5 fruit fly cellular contexts compared by ENCODE assay signal in the genomic region with DNA sequence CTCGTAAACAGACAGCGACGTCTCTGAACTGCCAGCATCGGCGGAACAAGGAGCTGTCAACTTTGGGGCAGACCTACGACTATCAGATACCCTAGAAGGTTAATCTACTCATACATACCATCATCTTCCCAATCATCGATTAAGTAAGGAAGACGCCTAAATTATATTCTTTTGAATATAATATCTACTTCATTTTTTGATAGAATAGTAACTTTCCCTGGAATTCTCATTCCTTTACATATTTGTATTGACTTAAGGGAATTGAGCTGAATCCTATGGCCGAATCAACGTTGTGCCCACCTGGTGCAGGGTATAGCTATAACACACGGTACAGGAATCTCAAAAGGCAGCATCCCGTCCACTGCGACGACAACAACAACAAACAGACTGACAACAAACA.
A peak's percentile ranks its signal among the peaks of the same experiment; 100 is the strongest.
TF ChIP-seq lines count a peak whose summit lies in the region.

No protein-coding gene starts in this region.

- TF ChIP-seq CTCF in whole organism, embryonic (GFP tag; optimal IDR thresholded peaks at IDR 0.05; lab: Kevin White, UChicago), result no peak

TF ChIP-seq in whole organism, 6 proteins besides CTCF, POLR2A, EP300 and RAD21:
- TF ChIP-seq pan (optimal IDR thresholded peaks at IDR 0.05; lab: Kevin White, UChicago), result peak; percentile 53
- no peak for TF ChIP-seq EcR (GFP tag; optimal IDR thresholded peaks at IDR 0.05; lab: Kevin White, UChicago)
TF ChIP-seq in whole organism: peak in this region for 1.

TF ChIP-seq in whole organism, embryonic, 481 proteins besides CTCF, POLR2A, EP300 and RAD21:
- TF ChIP-seq HLH4C (GFP tag; IDR thresholded peaks at IDR 0.05; lab: Robert Waterston, UW; ENCODE audit: partially characterized antibody) (0 out of 3 replicates have a peak, but pooled peaks have one; percentile 35), CG15514 (GFP tag; optimal IDR thresholded peaks at IDR 0.05; lab: Kevin White, UChicago) (no peak)

TF ChIP-seq in whole organism, prepupa, 60 proteins besides CTCF, POLR2A, EP300 and RAD21 (continues in another document):
- TF ChIP-seq Eip93F (GFP tag; optimal IDR thresholded peaks at IDR 0.05; lab: Kevin White, UChicago) (no peak), Eip78C (GFP tag; lab: Kevin White, UChicago) (peak; percentile 71), topi (GFP tag; optimal IDR thresholded peaks at IDR 0.05; lab: Kevin White, UChicago) (peak; percentile 7), CG10631 (GFP tag; optimal IDR thresholded peaks at IDR 0.05; lab: Kevin White, UChicago) (peak; percentile 17), CG6163 (GFP tag; IDR thresholded peaks at IDR 0.05; lab: Robert Waterston, UW) (no peak), Eip75B (GFP tag; optimal IDR thresholded peaks at IDR 0.05; lab: Kevin White, UChicago) (peak; percentile 29), Ets96B (tag; optimal IDR thresholded peaks at IDR 0.05; lab: Kevin White, UChicago) (peak; percentile 36), pdm3 (GFP tag; optimal IDR thresholded peaks at IDR 0.05; lab: Kevin White, UChicago) (peak; percentile 8), CG9139 (GFP tag; optimal IDR thresholded peaks at IDR 0.05; lab: Kevin White, UChicago) (no peak), CG6792 (GFP tag; optimal IDR thresholded peaks at IDR 0.05; lab: Kevin White, UChicago) (peak; percentile 39), Hr39 (GFP tag; optimal IDR thresholded peaks at IDR 0.05; lab: Kevin White, UChicago) (peak; percentile 2), achi (GFP tag; optimal IDR thresholded peaks at IDR 0.05; lab: Kevin White, UChicago) (peak; percentile 7), CG3032 (tag; optimal IDR thresholded peaks at IDR 0.05; lab: Kevin White, UChicago) (no peak), CG11294 (GFP tag; IDR thresholded peaks at IDR 0.05; lab: Robert Waterston, UW) (no peak), CG6808 (GFP tag; optimal IDR thresholded peaks at IDR 0.05; lab: Kevin White, UChicago) (no peak), cyc (GFP tag; optimal IDR thresholded peaks at IDR 0.05; lab: Kevin White, UChicago) (peak; percentile 15), CG4318 (GFP tag; optimal IDR thresholded peaks at IDR 0.05; lab: Kevin White, UChicago) (no peak), CG3919 (GFP tag; optimal IDR thresholded peaks at IDR 0.05; lab: Kevin White, UChicago) (peak; percentile 27), svp (GFP tag; lab: Kevin White, UChicago) (peak; percentile 56), Blimp-1 (GFP tag; optimal IDR thresholded peaks at IDR 0.05; lab: Kevin White, UChicago) (no peak), esn (GFP tag; optimal IDR thresholded peaks at IDR 0.05; lab: Kevin White, UChicago) (peak; percentile 19), CG8119 (GFP tag; IDR thresholded peaks at IDR 0.05; lab: Robert Waterston, UW) (0 out of 3 replicates have a peak, but pooled peaks have one; percentile 20), Met (GFP tag; optimal IDR thresholded peaks at IDR 0.05; lab: Kevin White, UChicago) (peak; percentile 17), Sox15 (GFP tag; optimal IDR thresholded peaks at IDR 0.05; lab: Kevin White, UChicago) (no peak), CG32006 (GFP tag; optimal IDR thresholded peaks at IDR 0.05; lab: Kevin White, UChicago) (peak; percentile 40), CG7368 (GFP tag; optimal IDR thresholded peaks at IDR 0.05; lab: Kevin White, UChicago) (peak; percentile 11), CG10669 (GFP tag; optimal IDR thresholded peaks at IDR 0.05; lab: Kevin White, UChicago) (peak; percentile 15)

TF ChIP-seq in whole organism, pupa, 21 proteins besides CTCF, POLR2A, EP300 and RAD21:
- TF ChIP-seq CG10348 (GFP tag; IDR thresholded peaks at IDR 0.05; lab: Robert Waterston, UW), result no peak
- peak; percentile 5 for TF ChIP-seq CG15710 (tag; optimal IDR thresholded peaks at IDR 0.05; lab: Kevin White, UChicago)
- peak; percentile 49 for TF ChIP-seq CG9948 (tag; optimal IDR thresholded peaks at IDR 0.05; lab: Kevin White, UChicago)
- peak; percentile 3 for TF ChIP-seq CG17806 (tag; optimal IDR thresholded peaks at IDR 0.05; lab: Kevin White, UChicago)
- peak; percentile 46 for TF ChIP-seq CG8301 (tag; optimal IDR thresholded peaks at IDR 0.05; lab: Kevin White, UChicago)
- TF ChIP-seq Pif1B (GFP tag; optimal IDR thresholded peaks at IDR 0.05; lab: Kevin White, UChicago), result peak; percentile 49
- TF ChIP-seq Snoo (tag; optimal IDR thresholded peaks at IDR 0.05; lab: Kevin White, UChicago), result no peak
- peak; percentile 30 for TF ChIP-seq Pif1A (GFP tag; optimal IDR thresholded peaks at IDR 0.05; lab: Kevin White, UChicago)
- peak; percentile 47 for TF ChIP-seq CG8159 (tag; optimal IDR thresholded peaks at IDR 0.05; lab: Kevin White, UChicago)
- TF ChIP-seq CG14655 (GFP tag; optimal IDR thresholded peaks at IDR 0.05; lab: Kevin White, UChicago), result peak; percentile 62

TF ChIP-seq in whole organism, wandering third instar larva, 38 proteins besides CTCF, POLR2A, EP300 and RAD21:
- TF ChIP-seq Mio (GFP tag; optimal IDR thresholded peaks at IDR 0.05; lab: Kevin White, UChicago), result no peak
- TF ChIP-seq dsf (GFP tag; optimal IDR thresholded peaks at IDR 0.05; lab: Kevin White, UChicago; ENCODE audit: borderline replicate concordance), result no peak
- peak; percentile 5 for TF ChIP-seq HLH106 (tag; optimal IDR thresholded peaks at IDR 0.05; lab: Kevin White, UChicago)
- TF ChIP-seq sage (GFP tag; optimal IDR thresholded peaks at IDR 0.05; lab: Kevin White, UChicago), result no peak
- peak; percentile 37 for TF ChIP-seq fru (GFP tag; optimal IDR thresholded peaks at IDR 0.05; lab: Kevin White, UChicago)
- no peak for TF ChIP-seq Hr83 (GFP tag; optimal IDR thresholded peaks at IDR 0.05; lab: Kevin White, UChicago; ENCODE audit: poor library complexity, severe bottlenecking)
- no peak for TF ChIP-seq usp (GFP tag; optimal IDR thresholded peaks at IDR 0.05; lab: Kevin White, UChicago)
- no peak for TF ChIP-seq Dfd (GFP tag; optimal IDR thresholded peaks at IDR 0.05; lab: Kevin White, UChicago)
- TF ChIP-seq lola (GFP tag; optimal IDR thresholded peaks at IDR 0.05; lab: Kevin White, UChicago), result no peak
- no peak for TF ChIP-seq Dif (GFP tag; optimal IDR thresholded peaks at IDR 0.05; lab: Kevin White, UChicago; ENCODE audit: partially characterized antibody)
- no peak for TF ChIP-seq Abd-B (GFP tag; optimal IDR thresholded peaks at IDR 0.05; lab: Kevin White, UChicago)
- TF ChIP-seq pan (optimal IDR thresholded peaks at IDR 0.05; lab: Kevin White, UChicago), result no peak
- no peak for TF ChIP-seq Rel (GFP tag; optimal IDR thresholded peaks at IDR 0.05; lab: Kevin White, UChicago)
- TF ChIP-seq Rel (tag; optimal IDR thresholded peaks at IDR 0.05; lab: Kevin White, UChicago), result no peak
- TF ChIP-seq OdsH (GFP tag; optimal IDR thresholded peaks at IDR 0.05; lab: Kevin White, UChicago), result no peak
- no peak for TF ChIP-seq Hr78 (GFP tag; optimal IDR thresholded peaks at IDR 0.05; lab: Kevin White, UChicago)
- no peak for TF ChIP-seq dmrt93B (GFP tag; optimal IDR thresholded peaks at IDR 0.05; lab: Kevin White, UChicago)
- TF ChIP-seq brk (GFP tag; optimal IDR thresholded peaks at IDR 0.05; lab: Kevin White, UChicago), result no peak
- no peak for TF ChIP-seq CG9705 (GFP tag; optimal IDR thresholded peaks at IDR 0.05; lab: Kevin White, UChicago)
- no peak for TF ChIP-seq GATAd (GFP tag; optimal IDR thresholded peaks at IDR 0.05; lab: Kevin White, UChicago)
- no peak for TF ChIP-seq psq (GFP tag; optimal IDR thresholded peaks at IDR 0.05; lab: Kevin White, UChicago)
- TF ChIP-seq N (GFP tag; optimal IDR thresholded peaks at IDR 0.05; lab: Kevin White, UChicago), result no peak
- TF ChIP-seq Hnf4 (GFP tag; optimal IDR thresholded peaks at IDR 0.05; lab: Kevin White, UChicago), result no peak
- no peak for TF ChIP-seq rgr (GFP tag; optimal IDR thresholded peaks at IDR 0.05; lab: Kevin White, UChicago)
- TF ChIP-seq Vsx2 (GFP tag; optimal IDR thresholded peaks at IDR 0.05; lab: Kevin White, UChicago; ENCODE audit: partially characterized antibody), result no peak
- TF ChIP-seq woc (GFP tag; optimal IDR thresholded peaks at IDR 0.05; lab: Kevin White, UChicago), result peak; percentile 40
- TF ChIP-seq Myc (optimal IDR thresholded peaks at IDR 0.05; lab: Kevin White, UChicago), result no peak
- TF ChIP-seq foxo (GFP tag; optimal IDR thresholded peaks at IDR 0.05; lab: Kevin White, UChicago), result peak in 1 of 2 experiments; percentile 23
- no peak for TF ChIP-seq br (GFP tag; optimal IDR thresholded peaks at IDR 0.05; lab: Kevin White, UChicago)
- TF ChIP-seq tai (GFP tag; optimal IDR thresholded peaks at IDR 0.05; lab: Kevin White, UChicago), result no peak
- TF ChIP-seq h (GFP tag; optimal IDR thresholded peaks at IDR 0.05; lab: Kevin White, UChicago), result peak; percentile 4
- TF ChIP-seq sv (GFP tag; optimal IDR thresholded peaks at IDR 0.05; lab: Kevin White, UChicago), result no peak
